Fruit fly (Drosophila melanogaster): Measurements from ENCODE around the gene ash1.

Gene ash1

dm6 chr3L:19558674-19559073, 39.9 kb downstream of the ash1 start:
- no peak for TF ChIP-seq topi (GFP tag; optimal IDR thresholded peaks at IDR 0.05)
- TF ChIP-seq Eip78C (GFP tag): peak; percentile 25

- peak; percentile 40 for TF ChIP-seq CG6808 (GFP tag; optimal IDR thresholded peaks at IDR 0.05)
- TF ChIP-seq CG6854 (GFP tag; optimal IDR thresholded peaks at IDR 0.05): no peak
- no peak for TF ChIP-seq salr (GFP tag; optimal IDR thresholded peaks at IDR 0.05)
- TF ChIP-seq dsx (GFP tag; optimal IDR thresholded peaks at IDR 0.05; ENCODE audit: poor library complexity, severe bottlenecking): peak; percentile 85
- TF ChIP-seq CG3032 (tag; optimal IDR thresholded peaks at IDR 0.05): no peak
- TF ChIP-seq svp (GFP tag): peak; percentile 34
- TF ChIP-seq Sox14 (GFP tag; optimal IDR thresholded peaks at IDR 0.05): no peak
- TF ChIP-seq Eip78C (GFP tag): peak; percentile 70
Observed at dm6 chr3L:19557996-19558375, 40.6 kb downstream of the ash1 start.

- TF ChIP-seq CG8632 (GFP tag; optimal IDR thresholded peaks at IDR 0.05): peak; percentile 80
- TF ChIP-seq CG8319 (GFP tag; optimal IDR thresholded peaks at IDR 0.05): peak; percentile 39
- peak; percentile 63 for TF ChIP-seq CG3919 (GFP tag; optimal IDR thresholded peaks at IDR 0.05)
- TF ChIP-seq net (GFP tag; optimal IDR thresholded peaks at IDR 0.05): peak; percentile 24
- TF ChIP-seq esn (GFP tag; optimal IDR thresholded peaks at IDR 0.05): peak; percentile 69
- peak; percentile 22 for TF ChIP-seq CG16779 (tag; optimal IDR thresholded peaks at IDR 0.05)
- TF ChIP-seq CG11902 (GFP tag; optimal IDR thresholded peaks at IDR 0.05): peak; percentile 19
- TF ChIP-seq CG6854 (GFP tag; optimal IDR thresholded peaks at IDR 0.05): no peak
- no peak for TF ChIP-seq fd59A (GFP tag; optimal IDR thresholded peaks at IDR 0.05)
- TF ChIP-seq CG10669 (GFP tag; optimal IDR thresholded peaks at IDR 0.05): peak; percentile 48
- peak; percentile 83 for TF ChIP-seq Ets96B (tag; optimal IDR thresholded peaks at IDR 0.05)
- no peak for TF ChIP-seq Eip93F (GFP tag; optimal IDR thresholded peaks at IDR 0.05)
- peak; percentile 77 for TF ChIP-seq CG34406 (GFP tag; optimal IDR thresholded peaks at IDR 0.05)
- peak; percentile 50 for TF ChIP-seq Blimp-1 (GFP tag; optimal IDR thresholded peaks at IDR 0.05)
- peak; percentile 65 for TF ChIP-seq CG8119 (GFP tag; IDR thresholded peaks at IDR 0.05)
- no peak for TF ChIP-seq Sox14 (GFP tag; optimal IDR thresholded peaks at IDR 0.05)
- no peak for TF ChIP-seq Sox102F (GFP tag; optimal IDR thresholded peaks at IDR 0.05)
- TF ChIP-seq svp (GFP tag): peak; percentile 74
- peak; percentile 54 to 76 for TF ChIP-seq ss (GFP tag; optimal IDR thresholded peaks at IDR 0.05)
- TF ChIP-seq Hr4 (GFP tag; optimal IDR thresholded peaks at IDR 0.05): peak; percentile 6
- no peak for TF ChIP-seq pdm3 (GFP tag; optimal IDR thresholded peaks at IDR 0.05)
- peak; percentile 51 for TF ChIP-seq Eip78C (GFP tag)
- TF ChIP-seq spab (GFP tag; optimal IDR thresholded peaks at IDR 0.05): peak; percentile 63
- TF ChIP-seq Hr39 (GFP tag; optimal IDR thresholded peaks at IDR 0.05): peak; percentile 8
- peak; percentile 23 for TF ChIP-seq cyc (GFP tag; optimal IDR thresholded peaks at IDR 0.05)
- no peak for TF ChIP-seq vri (GFP tag; optimal IDR thresholded peaks at IDR 0.05)
- TF ChIP-seq Smox (GFP tag; optimal IDR thresholded peaks at IDR 0.05): peak; percentile 44
- no peak for TF ChIP-seq CG11294 (GFP tag; IDR thresholded peaks at IDR 0.05)
- no peak for TF ChIP-seq Lpt (GFP tag; optimal IDR thresholded peaks at IDR 0.05)
- peak; percentile 84 for TF ChIP-seq CG10631 (GFP tag; optimal IDR thresholded peaks at IDR 0.05)
- TF ChIP-seq OdsH (GFP tag; optimal IDR thresholded peaks at IDR 0.05): peak; percentile 73
- no peak for TF ChIP-seq CG9139 (GFP tag; optimal IDR thresholded peaks at IDR 0.05)
- no peak for TF ChIP-seq Ets21C (GFP tag; optimal IDR thresholded peaks at IDR 0.05)
- no peak for TF ChIP-seq Gug (GFP tag; IDR thresholded peaks at IDR 0.05)
- peak; percentile 41 for TF ChIP-seq CG11762 (GFP tag; optimal IDR thresholded peaks at IDR 0.05; ENCODE audit: insufficient read depth)
- peak; percentile 80 for TF ChIP-seq CG32006 (GFP tag; optimal IDR thresholded peaks at IDR 0.05)
- TF ChIP-seq CG6792 (GFP tag; optimal IDR thresholded peaks at IDR 0.05): peak; percentile 52
- TF ChIP-seq dac (GFP tag; optimal IDR thresholded peaks at IDR 0.05): no peak
- peak; percentile 32 for TF ChIP-seq Met (GFP tag; optimal IDR thresholded peaks at IDR 0.05)
- peak; percentile 60 for TF ChIP-seq CG4318 (GFP tag; optimal IDR thresholded peaks at IDR 0.05)
- peak; percentile 25 for TF ChIP-seq topi (GFP tag; optimal IDR thresholded peaks at IDR 0.05)
- peak in 1 of 2 experiments; percentile 82 for TF ChIP-seq salr (GFP tag; optimal IDR thresholded peaks at IDR 0.05)
Observed at dm6 chr3L:19557197-19557995, 41.2 kb downstream of the ash1 start.
